Worm (Caenorhabditis elegans) whole organism, L3 larva: Measurements from ENCODE around the gene nlp-17.

ENCODE experiments used
- jun-1 ChIP-seq: fragments of 150-350 bp; optimal IDR thresholded peaks from 2 replicates; lab custom pipeline; 2014; ENCODE audit warnings: missing biosample characterization, missing genetic modification reagents, missing genetic modification characterization
- lin-39 ChIP-seq: fragments of 150-350 bp; optimal IDR thresholded peaks from 2 replicates; lab custom pipeline; 2018; ENCODE audit warnings: missing biosample characterization, missing genetic modification reagents, missing genetic modification characterization
- nhr-237 ChIP-seq: fragments of 150-350 bp; optimal IDR thresholded peaks from 2 replicates; lab custom pipeline; 2014; ENCODE audit warnings: missing biosample characterization, missing genetic modification characterization

DNA sequence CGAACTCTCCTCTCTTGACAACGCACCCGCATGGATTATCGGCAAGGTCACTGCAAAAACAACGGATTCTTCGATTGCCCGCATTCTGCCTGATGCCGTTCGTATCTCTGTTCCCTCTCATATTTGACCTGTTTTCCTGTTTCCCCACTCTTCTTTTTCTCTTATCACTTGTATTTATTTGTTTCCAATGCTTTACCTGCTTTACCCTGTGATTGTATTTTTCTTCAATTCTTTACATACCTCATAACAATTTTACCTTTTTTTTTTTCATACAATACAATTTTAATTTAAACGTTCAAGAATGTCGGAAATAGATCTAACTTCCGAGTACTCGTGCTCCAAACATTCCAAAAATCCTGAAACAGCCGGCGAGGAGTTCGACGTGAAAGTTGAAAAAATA lies 3.4 kb upstream of the nlp-17 start, which contains the start of gene afmd-2:
- no peak for TF ChIP-seq nhr-237 (tag; lab: Kevin White, UChicago)
- no peak for TF ChIP-seq jun-1 (tag; lab: Kevin White, UChicago)
- TF ChIP-seq lin-39 = no peak
